Fruit fly (Drosophila melanogaster) whole organism, prepupa: ENCODE results near the gene CG15446.
A peak's percentile ranks its signal among the peaks of the same experiment; 100 is the strongest.

Source experiments
- Blimp-1 ChIP-seq: fragments of 200-800 bp; sonication (Bioruptor generic); optimal IDR thresholded peaks from 3 replicates; lab custom pipeline; 2017; ENCODE audit warnings: missing biosample characterization, missing genetic modification characterization, mild to moderate bottlenecking, moderate library complexity, missing genetic modification reagents
- CG11294 ChIP-seq: fragments of 200-800 bp; sonication (Bioruptor generic); IDR thresholded peaks from 2 replicates; pipeline ENCODE4 v1.3.6; 2022; ENCODE audit warnings: missing biosample characterization, missing genetic modification characterization
- CG11902 ChIP-seq: fragments of 200-800 bp; sonication (Bioruptor generic); optimal IDR thresholded peaks from 3 replicates; lab custom pipeline; 2016; ENCODE audit warnings: missing biosample characterization, missing genetic modification characterization
- CG1621 ChIP-seq: fragments of 200-800 bp; sonication (Bioruptor generic); optimal IDR thresholded peaks from 3 replicates; lab custom pipeline; 2018; ENCODE audit warnings: missing biosample characterization, mild to moderate bottlenecking, missing genetic modification characterization
- CG16779 ChIP-seq: fragments of 200-800 bp; sonication (Bioruptor generic); optimal IDR thresholded peaks from 3 replicates; lab custom pipeline; 2017; ENCODE audit warnings: missing biosample characterization, mild to moderate bottlenecking, missing genetic modification characterization
- CG3032 ChIP-seq: fragments of 200-800 bp; optimal IDR thresholded peaks from 2 replicates; lab custom pipeline; 2019; ENCODE audit warnings: missing biosample characterization, mild to moderate bottlenecking, missing genetic modification characterization, moderate library complexity
- CG32006 ChIP-seq: fragments of 200-800 bp; sonication (Bioruptor generic); optimal IDR thresholded peaks from 3 replicates; lab custom pipeline; 2017; ENCODE audit warnings: missing biosample characterization, mild to moderate bottlenecking, missing genetic modification characterization
- CG34406 ChIP-seq: fragments of 200-800 bp; sonication (Bioruptor generic); optimal IDR thresholded peaks from 3 replicates; lab custom pipeline; 2016; ENCODE audit warnings: missing biosample characterization, missing genetic modification characterization
- CG3919 ChIP-seq: fragments of 200-800 bp; sonication (Bioruptor generic); optimal IDR thresholded peaks from 3 replicates; lab custom pipeline; 2016; ENCODE audit warnings: missing biosample characterization, missing genetic modification characterization
- CG4318 ChIP-seq: fragments of 200-800 bp; sonication (Bioruptor generic); optimal IDR thresholded peaks from 3 replicates; lab custom pipeline; 2017; ENCODE audit warnings: missing biosample characterization, mild to moderate bottlenecking, missing genetic modification characterization
- CG6163 ChIP-seq: fragments of 200-800 bp; sonication (Bioruptor generic); IDR thresholded peaks from 3 replicates; pipeline ENCODE4 v1.3.6; 2022; ENCODE audit warnings: missing biosample characterization, missing genetic modification characterization
- CG6276 ChIP-seq: fragments of 200-800 bp; sonication (Bioruptor generic); optimal IDR thresholded peaks from 2 replicates; lab custom pipeline; 2017; ENCODE audit warnings: missing biosample characterization, mild to moderate bottlenecking, missing genetic modification characterization
- CG6808 ChIP-seq: fragments of 200-800 bp; sonication (Bioruptor generic); optimal IDR thresholded peaks from 3 replicates; lab custom pipeline; 2017; ENCODE audit warnings: missing biosample characterization, missing genetic modification characterization, mild to moderate bottlenecking, moderate library complexity, missing genetic modification reagents
- CG6854 ChIP-seq: fragments of 200-800 bp; sonication (Bioruptor generic); optimal IDR thresholded peaks from 2 replicates; lab custom pipeline; 2017; ENCODE audit warnings: missing biosample characterization, mild to moderate bottlenecking, missing genetic modification characterization
- CG7368 ChIP-seq: fragments of 200-800 bp; sonication (Bioruptor generic); optimal IDR thresholded peaks from 3 replicates; lab custom pipeline; 2016; ENCODE audit warnings: missing biosample characterization, missing genetic modification characterization
- CG8319 ChIP-seq: fragments of 200-800 bp; sonication (Bioruptor generic); optimal IDR thresholded peaks from 3 replicates; lab custom pipeline; 2016; ENCODE audit warnings: missing biosample characterization, missing genetic modification characterization
- CG8632 ChIP-seq: fragments of 200-800 bp; sonication (Bioruptor generic); optimal IDR thresholded peaks from 3 replicates; lab custom pipeline; 2016; ENCODE audit warnings: missing biosample characterization, missing genetic modification characterization
- CG9139 ChIP-seq: fragments of 200-800 bp; sonication (Bioruptor generic); optimal IDR thresholded peaks from 3 replicates; lab custom pipeline; 2017; ENCODE audit warnings: missing biosample characterization, mild to moderate bottlenecking, missing genetic modification characterization
- Eip75B ChIP-seq: fragments of 200-800 bp; sonication (Bioruptor generic); optimal IDR thresholded peaks from 3 replicates; lab custom pipeline; 2016; ENCODE audit warnings: missing biosample characterization, missing genetic modification characterization
- Ets96B ChIP-seq: fragments of 200-800 bp; optimal IDR thresholded peaks from 2 replicates; lab custom pipeline; 2019; ENCODE audit warnings: missing biosample characterization, mild to moderate bottlenecking, missing genetic modification characterization, moderate library complexity
- Hr38 ChIP-seq: sonication (Bioruptor generic); optimal IDR thresholded peaks from 2 replicates; lab custom pipeline; 2016; ENCODE audit warnings: missing biosample characterization, missing genetic modification characterization
- Hr4 ChIP-seq: fragments of 200-800 bp; sonication (Bioruptor generic); optimal IDR thresholded peaks from 3 replicates; lab custom pipeline; 2016; ENCODE audit warnings: missing biosample characterization, missing genetic modification characterization
- Lpt ChIP-seq: fragments of 200-800 bp; sonication (Bioruptor generic); optimal IDR thresholded peaks from 3 replicates; lab custom pipeline; 2016; ENCODE audit warnings: missing biosample characterization, missing genetic modification characterization
- Smox ChIP-seq: fragments of 200-800 bp; sonication (Bioruptor generic); optimal IDR thresholded peaks from 3 replicates; lab custom pipeline; 2016; ENCODE audit warnings: missing biosample characterization, missing genetic modification characterization
- Sox102F ChIP-seq: fragments of 200-800 bp; sonication (Bioruptor generic); optimal IDR thresholded peaks from 2 replicates; lab custom pipeline; 2016; ENCODE audit warnings: missing biosample characterization, mild to moderate bottlenecking, missing genetic modification characterization
- Sox14 ChIP-seq: fragments of 200-800 bp; sonication (Bioruptor generic); optimal IDR thresholded peaks from 3 replicates; lab custom pipeline; 2016; ENCODE audit warnings: missing biosample characterization, missing genetic modification characterization
- Sox15 ChIP-seq: fragments of 200-800 bp; sonication (Bioruptor generic); optimal IDR thresholded peaks from 3 replicates; lab custom pipeline; 2016; ENCODE audit warnings: missing biosample characterization, missing genetic modification characterization
- acj6 ChIP-seq: fragments of 200-800 bp; sonication (Bioruptor generic); optimal IDR thresholded peaks from 3 replicates; lab custom pipeline; 2016; ENCODE audit warnings: missing biosample characterization, missing genetic modification characterization
- cyc ChIP-seq: fragments of 200-800 bp; sonication (Bioruptor generic); optimal IDR thresholded peaks from 3 replicates; lab custom pipeline; 2016; ENCODE audit warnings: missing biosample characterization, missing genetic modification characterization
- dac ChIP-seq: fragments of 200-800 bp; sonication (Bioruptor generic); optimal IDR thresholded peaks from 2 replicates; lab custom pipeline; 2017; ENCODE audit warnings: missing biosample characterization, mild to moderate bottlenecking, missing genetic modification characterization
- eg ChIP-seq: fragments of 200-800 bp; sonication (Bioruptor generic); IDR thresholded peaks from 3 replicates; pipeline ENCODE4 v1.3.6; 2022; ENCODE audit warnings: missing biosample characterization, missing genetic modification characterization
- esn ChIP-seq: fragments of 200-800 bp; sonication (Bioruptor generic); optimal IDR thresholded peaks from 2 replicates; lab custom pipeline; 2016; ENCODE audit warnings: missing biosample characterization, mild to moderate bottlenecking, missing genetic modification characterization, moderate library complexity
- fd59A ChIP-seq: fragments of 200-800 bp; sonication (Bioruptor generic); optimal IDR thresholded peaks from 2 replicates; lab custom pipeline; 2017; ENCODE audit warnings: missing biosample characterization, mild to moderate bottlenecking, missing genetic modification characterization, missing genetic modification reagents
- lz ChIP-seq: fragments of 200-800 bp; sonication (Bioruptor generic); optimal IDR thresholded peaks from 3 replicates; lab custom pipeline; 2016; ENCODE audit warnings: missing biosample characterization, missing genetic modification characterization
- net ChIP-seq: fragments of 200-800 bp; sonication (Bioruptor generic); optimal IDR thresholded peaks from 3 replicates; lab custom pipeline; 2016; ENCODE audit warnings: missing biosample characterization, missing genetic modification characterization
- pdm3 ChIP-seq: fragments of 200-800 bp; sonication (Bioruptor generic); optimal IDR thresholded peaks from 3 replicates; lab custom pipeline; 2016; ENCODE audit warnings: missing biosample characterization, missing genetic modification characterization
- salr ChIP-seq, 2 experiments: fragments of 200-800 bp; sonication (Bioruptor generic); optimal IDR thresholded peaks; 3 replicates each; lab custom pipeline; 2016 to 2018; ENCODE audit warnings: missing biosample characterization in 2 of 2, missing genetic modification characterization in 2 of 2, mild to moderate bottlenecking in 1 of 2
- spab ChIP-seq: fragments of 200-800 bp; sonication (Bioruptor generic); optimal IDR thresholded peaks from 2 replicates; lab custom pipeline; 2017; ENCODE audit warnings: missing biosample characterization, mild to moderate bottlenecking, missing genetic modification characterization, missing genetic modification reagents
- topi ChIP-seq: fragments of 200-800 bp; sonication (Bioruptor generic); optimal IDR thresholded peaks from 3 replicates; lab custom pipeline; 2016; ENCODE audit warnings: missing biosample characterization, missing genetic modification characterization
- vri ChIP-seq: fragments of 200-800 bp; sonication (Bioruptor generic); optimal IDR thresholded peaks from 3 replicates; lab custom pipeline; 2016; ENCODE audit warnings: missing biosample characterization, mild to moderate bottlenecking, missing genetic modification characterization

The CG15446 gene

DNA sequence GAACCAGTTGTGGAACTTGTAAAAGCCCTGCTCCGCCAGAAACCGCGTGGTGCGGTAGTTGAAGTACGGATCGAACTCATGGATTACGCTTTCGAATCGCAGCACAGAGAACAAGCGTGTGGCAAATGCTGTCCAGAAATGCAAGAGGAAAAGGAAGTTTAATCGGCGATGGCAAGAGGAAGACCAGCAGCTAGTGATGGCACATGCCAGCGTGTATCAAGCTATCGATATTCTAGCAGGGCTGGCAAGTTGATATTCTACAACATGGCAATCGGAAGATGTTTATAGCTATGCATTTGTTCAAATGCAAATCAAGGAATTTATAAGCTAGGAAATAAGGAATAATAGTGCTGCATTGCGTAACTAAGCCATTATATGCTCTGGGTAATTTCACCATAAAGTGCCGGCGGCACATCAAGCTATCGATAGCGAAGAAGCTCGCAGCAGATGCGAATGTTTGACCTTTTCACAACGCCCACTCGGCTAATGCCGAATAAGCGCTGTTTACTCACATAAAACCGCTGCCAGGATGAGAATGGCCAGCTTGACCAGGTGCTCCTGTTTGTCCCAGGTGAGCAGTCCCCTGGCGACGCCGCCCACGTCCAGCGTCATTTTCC, 48.8 kb downstream of the CG15446 start (continued):
- TF ChIP-seq eg (GFP tag; lab: Robert Waterston, UW) (peak; percentile 77), CG6808 (peak; percentile 77), Sox15 (peak; percentile 14), CG34406 (GFP tag; lab: Kevin White, UChicago) (peak; percentile 55), CG6854 (GFP tag; lab: Kevin White, UChicago) (peak; percentile 96), CG6163 (GFP tag; lab: Robert Waterston, UW) (peak; percentile 81), vri (peak; percentile 78), CG11902 (GFP tag; lab: Kevin White, UChicago) (peak; percentile 28), fd59A (GFP tag; lab: Kevin White, UChicago) (peak; percentile 40), CG8632 (GFP tag; lab: Kevin White, UChicago) (peak; percentile 49), Sox14 (GFP tag; lab: Kevin White, UChicago) (peak; percentile 51), CG3032 (tag; lab: Kevin White, UChicago) (peak; percentile 36), spab (GFP tag; lab: Kevin White, UChicago) (peak; percentile 22), Ets96B (tag; lab: Kevin White, UChicago) (peak; percentile 7), CG6276 (GFP tag; lab: Kevin White, UChicago) (peak; percentile 40), CG11294 (GFP tag; lab: Robert Waterston, UW) (no peak), CG4318 (GFP tag; lab: Kevin White, UChicago) (no peak), dac (GFP tag; lab: Kevin White, UChicago) (peak; percentile 45), Blimp-1 (peak; percentile 53), Hr38 (GFP tag; lab: Kevin White, UChicago) (no peak), CG32006 (peak; percentile 28), Sox102F (peak; percentile 83), CG8319 (GFP tag; lab: Kevin White, UChicago) (peak; percentile 54), CG9139 (peak; percentile 67), pdm3 (peak; percentile 78)

DNA sequence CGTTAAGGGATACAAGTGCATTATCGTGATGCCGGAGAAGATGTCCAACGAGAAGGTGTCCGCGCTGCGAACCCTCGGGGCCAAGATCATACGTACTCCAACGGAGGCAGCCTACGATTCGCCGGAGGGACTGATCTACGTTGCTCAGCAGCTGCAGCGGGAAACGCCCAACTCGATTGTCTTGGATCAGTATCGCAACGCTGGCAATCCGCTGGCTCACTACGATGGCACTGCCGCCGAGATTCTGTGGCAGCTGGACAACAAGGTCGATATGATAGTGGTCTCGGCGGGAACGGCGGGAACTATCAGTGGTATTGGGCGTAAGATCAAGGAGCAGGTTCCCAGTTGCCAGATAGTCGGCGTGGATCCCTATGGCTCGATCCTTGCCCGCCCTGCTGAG, 54.3 kb downstream of the CG15446 start:
- no peak for TF ChIP-seq Hr4

DNA sequence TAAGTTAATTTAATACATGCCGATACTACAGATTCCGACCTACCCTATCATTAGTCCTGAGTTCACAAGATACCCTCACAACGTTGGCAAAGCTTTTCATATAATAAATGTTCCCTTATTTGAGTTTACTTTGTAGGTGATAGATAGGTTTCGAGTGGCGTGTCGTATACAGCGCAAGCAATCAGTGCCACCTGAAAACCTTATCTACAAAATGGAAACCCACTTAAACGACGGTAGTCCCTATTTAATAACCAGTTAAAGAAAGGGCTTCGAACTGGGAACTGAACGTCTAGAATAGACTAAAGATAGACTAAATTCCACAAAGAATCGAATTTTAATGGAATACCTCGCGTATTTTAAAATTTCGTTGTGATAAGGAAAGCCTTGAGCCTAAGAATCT, 55.9 kb downstream of the CG15446 start:
- TF ChIP-seq Lpt (GFP tag; lab: Kevin White, UChicago) (no peak), CG7368 (GFP tag; lab: Kevin White, UChicago) (no peak), net (GFP tag; lab: Kevin White, UChicago) (no peak), lz (no peak), CG3919 (GFP tag; lab: Kevin White, UChicago) (no peak), CG4318 (GFP tag; lab: Kevin White, UChicago) (no peak), salr (GFP tag; optimal IDR thresholded peaks at IDR 0.05; lab: Kevin White, UChicago) (no peak), Smox (GFP tag; lab: Kevin White, UChicago) (no peak), Eip75B (GFP tag; lab: Kevin White, UChicago) (no peak), CG8632 (GFP tag; lab: Kevin White, UChicago) (no peak), vri (no peak), Ets96B (tag; lab: Kevin White, UChicago) (no peak), CG1621 (tag; lab: Kevin White, UChicago) (no peak), acj6 (no peak), topi (no peak), CG16779 (no peak), CG6808 (no peak), esn (GFP tag; lab: Kevin White, UChicago) (no peak), CG3032 (tag; lab: Kevin White, UChicago) (no peak), cyc (GFP tag; lab: Kevin White, UChicago) (no peak)
